Worm (Caenorhabditis elegans) whole organism, L3 larva: ENCODE measurements around the gene Y57A10B.6.

ENCODE experiments used
- ZK546.5 ChIP-seq: sonication (generic microtip); optimal IDR thresholded peaks from 2 replicates; lab custom pipeline; 2017; ENCODE audit warnings: missing biosample characterization, missing genetic modification characterization
- nhr-76 ChIP-seq: fragments of 150-350 bp; sonication (generic microtip); optimal IDR thresholded peaks from 5 replicates; lab custom pipeline; 2014; ENCODE audit warnings: missing biosample characterization, missing genetic modification characterization
- pha-4 ChIP-seq: fragments of 150-350 bp; optimal IDR thresholded peaks from 2 replicates; lab custom pipeline; 2014; ENCODE audit warnings: missing biosample characterization, missing genetic modification reagents, missing genetic modification characterization

DNA sequence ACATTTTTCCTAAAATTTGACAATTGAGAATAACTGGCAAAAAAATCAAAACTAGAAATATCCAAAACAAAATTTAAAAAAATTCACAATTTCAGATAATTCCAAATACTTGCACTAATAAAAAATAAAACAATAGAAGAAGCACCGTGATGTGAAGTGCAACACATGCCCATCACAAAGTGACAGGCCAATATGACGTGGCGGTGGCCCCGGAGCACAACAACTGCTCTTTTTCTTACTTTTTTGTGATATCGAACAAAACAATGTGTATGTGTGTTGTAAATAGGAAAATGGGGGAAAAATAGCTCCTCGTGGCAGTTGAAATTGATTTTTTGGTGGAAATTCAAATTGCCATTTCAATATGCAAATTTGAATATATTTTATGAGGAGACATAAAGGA, 36.1 kb upstream of the Y57A10B.6 start:
- no peak for TF ChIP-seq ZK546.5 (tag; lab: Kevin White, UChicago)
- TF ChIP-seq pha-4 = no peak
- no peak for TF ChIP-seq nhr-76 (tag; lab: Kevin White, UChicago)
